Fruit fly (Drosophila melanogaster) whole organism, embryonic: ENCODE data around the gene smo.

Source experiments
- Blimp-1 ChIP-seq: fragments of 200-800 bp; sonication (Bioruptor generic); optimal IDR thresholded peaks from 3 replicates; lab custom pipeline; 2018; ENCODE audit warnings: missing biosample characterization, missing genetic modification characterization, mild to moderate bottlenecking, moderate library complexity, missing genetic modification reagents
- CG10147 ChIP-seq: fragments of 200-800 bp; sonication (Bioruptor generic); optimal IDR thresholded peaks from 2 replicates; lab custom pipeline; 2019; ENCODE audit warnings: missing biosample characterization, mild to moderate bottlenecking, missing genetic modification characterization, moderate library complexity
- CG1024 ChIP-seq: fragments of 200-800 bp; sonication (Bioruptor generic); IDR thresholded peaks from 2 replicates; pipeline ENCODE4 v1.3.6; 2022; ENCODE audit warnings: missing biosample characterization, missing genetic modification characterization
- CG10267 ChIP-seq: fragments of 200-800 bp; sonication (Bioruptor generic); optimal IDR thresholded peaks from 2 replicates; lab custom pipeline; 2018; ENCODE audit warnings: missing biosample characterization, mild to moderate bottlenecking, missing genetic modification characterization, moderate library complexity
- CG10431 ChIP-seq: fragments of 200-800 bp; sonication (Bioruptor generic); optimal IDR thresholded peaks from 3 replicates; lab custom pipeline; 2018; ENCODE audit warnings: missing biosample characterization, mild to moderate bottlenecking, missing genetic modification characterization
- CG10565 ChIP-seq: fragments of 200-800 bp; sonication (Bioruptor generic); optimal IDR thresholded peaks from 3 replicates; lab custom pipeline; 2016; ENCODE audit warnings: missing biosample characterization, mild to moderate bottlenecking, missing genetic modification characterization
- CG10959 ChIP-seq: fragments of 200-800 bp; sonication (Bioruptor generic); IDR thresholded peaks from 2 replicates; pipeline ENCODE4 v1.3.6; 2022; ENCODE audit warnings: missing biosample characterization, missing genetic modification characterization
- CG11456 ChIP-seq: fragments of 200-800 bp; sonication (Bioruptor generic); IDR thresholded peaks from 3 replicates; pipeline ENCODE4 v1.3.6; 2022; ENCODE audit warnings: missing biosample characterization, missing genetic modification characterization
- CG14667 ChIP-seq: fragments of 200-800 bp; sonication (Bioruptor generic); IDR thresholded peaks from 2 replicates; pipeline ENCODE4 v1.3.6; 2022; ENCODE audit warnings: missing biosample characterization, missing genetic modification characterization
- CG17829 ChIP-seq: fragments of 200-800 bp; optimal IDR thresholded peaks from 2 replicates; lab custom pipeline; 2019; ENCODE audit warnings: missing biosample characterization, mild to moderate bottlenecking, missing genetic modification characterization, moderate library complexity
- CG18476 ChIP-seq: fragments of 200-800 bp; sonication (Bioruptor generic); optimal IDR thresholded peaks from 2 replicates; lab custom pipeline; 2016; ENCODE audit warnings: missing biosample characterization, mild to moderate bottlenecking, missing genetic modification characterization
- CG2875 ChIP-seq: fragments of 200-800 bp; sonication (Bioruptor generic); optimal IDR thresholded peaks from 2 replicates; lab custom pipeline; 2017; ENCODE audit warnings: missing biosample characterization, mild to moderate bottlenecking, missing genetic modification characterization, missing genetic modification reagents
- CG2889 ChIP-seq: fragments of 200-800 bp; sonication (Bioruptor generic); IDR thresholded peaks from 3 replicates; pipeline ENCODE4 v1.3.6; 2022; ENCODE audit warnings: missing biosample characterization, missing genetic modification characterization
- CG34224 ChIP-seq: fragments of 200-800 bp; sonication (Bioruptor generic); IDR thresholded peaks from 3 replicates; pipeline ENCODE4 v1.3.6; 2022; ENCODE audit warnings: missing biosample characterization, missing genetic modification characterization; ENCODE audit not compliant: partially characterized antibody
- CG4820 ChIP-seq: fragments of 200-800 bp; sonication (Bioruptor generic); optimal IDR thresholded peaks from 3 replicates; lab custom pipeline; 2016; ENCODE audit warnings: missing biosample characterization, missing genetic modification characterization
- CG5180 ChIP-seq: fragments of 200-800 bp; sonication (Bioruptor generic); optimal IDR thresholded peaks from 3 replicates; lab custom pipeline; 2017; ENCODE audit warnings: missing biosample characterization, missing genetic modification characterization, mild to moderate bottlenecking, moderate library complexity, missing genetic modification reagents
- CG6689 ChIP-seq: fragments of 200-800 bp; sonication (Bioruptor generic); IDR thresholded peaks from 2 replicates; pipeline ENCODE4 v1.3.6; 2022; ENCODE audit warnings: missing biosample characterization, missing genetic modification characterization
- CG8359 ChIP-seq: fragments of 200-800 bp; sonication (Bioruptor generic); optimal IDR thresholded peaks from 2 replicates; lab custom pipeline; 2017; ENCODE audit warnings: missing biosample characterization, mild to moderate bottlenecking, missing genetic modification characterization, borderline replicate concordance
- CoRest ChIP-seq: fragments of 200-800 bp; sonication (Bioruptor generic); optimal IDR thresholded peaks from 3 replicates; lab custom pipeline; 2018; ENCODE audit warnings: missing biosample characterization, mild to moderate bottlenecking, missing genetic modification characterization, moderate library complexity
- Dad ChIP-seq: fragments of 200-800 bp; sonication (Bioruptor generic); optimal IDR thresholded peaks from 3 replicates; lab custom pipeline; 2016; ENCODE audit warnings: missing biosample characterization, missing genetic modification characterization
- E2f2 ChIP-seq: fragments of 200-800 bp; sonication (Bioruptor generic); IDR thresholded peaks from 2 replicates; pipeline ENCODE4 v1.3.6; 2022; ENCODE audit warnings: missing biosample characterization, missing genetic modification characterization
- HmgZ ChIP-seq: fragments of 200-800 bp; sonication (Bioruptor generic); optimal IDR thresholded peaks from 2 replicates; lab custom pipeline; 2018; ENCODE audit warnings: missing biosample characterization, mild to moderate bottlenecking, missing genetic modification characterization
- Hr51 ChIP-seq, 2 experiments: fragments of 200-800 bp; sonication (Bioruptor generic); optimal IDR thresholded peaks; 2 replicates in 1 of 2; 3 replicates in 1 of 2; lab custom pipeline; 2016 to 2018; ENCODE audit warnings: missing biosample characterization in 2 of 2, missing genetic modification characterization in 2 of 2, mild to moderate bottlenecking in 1 of 2, moderate library complexity in 1 of 2
- Hsf ChIP-seq: fragments of 200-800 bp; sonication (Bioruptor generic); optimal IDR thresholded peaks from 3 replicates; lab custom pipeline; 2016; ENCODE audit warnings: missing biosample characterization, missing genetic modification characterization
- NC2β ChIP-seq: fragments of 200-800 bp; sonication (Bioruptor generic); optimal IDR thresholded peaks from 2 replicates; lab custom pipeline; 2016; ENCODE audit warnings: missing biosample characterization, missing genetic modification characterization
- NfI ChIP-seq: fragments of 200-800 bp; sonication (Bioruptor generic); optimal IDR thresholded peaks from 3 replicates; lab custom pipeline; 2018; ENCODE audit warnings: missing biosample characterization, mild to moderate bottlenecking, missing genetic modification characterization, moderate library complexity
- Ptx1 ChIP-seq: fragments of 200-800 bp; sonication (Bioruptor generic); IDR thresholded peaks from 2 replicates; pipeline ENCODE4 v1.3.6; 2022; ENCODE audit warnings: missing biosample characterization, missing genetic modification characterization
- Sry-δ ChIP-seq: fragments of 200-800 bp; sonication (Bioruptor generic); optimal IDR thresholded peaks from 2 replicates; lab custom pipeline; 2016; ENCODE audit warnings: missing biosample characterization, missing genetic modification characterization
- ara ChIP-seq: fragments of 200-800 bp; sonication (Bioruptor generic); IDR thresholded peaks from 2 replicates; pipeline ENCODE4 v1.3.6; 2022; ENCODE audit warnings: missing biosample characterization, missing genetic modification characterization
- crc ChIP-seq: fragments of 200-800 bp; sonication (Bioruptor generic); optimal IDR thresholded peaks from 2 replicates; lab custom pipeline; 2016; ENCODE audit warnings: missing biosample characterization, missing genetic modification characterization
- dmrt11E ChIP-seq: fragments of 200-800 bp; sonication (Bioruptor generic); optimal IDR thresholded peaks from 3 replicates; lab custom pipeline; 2018; ENCODE audit warnings: missing biosample characterization, mild to moderate bottlenecking, missing genetic modification characterization, moderate library complexity
- exex ChIP-seq: fragments of 200-800 bp; sonication (Bioruptor generic); optimal IDR thresholded peaks from 4 replicates; lab custom pipeline; 2018; ENCODE audit warnings: missing biosample characterization, mild to moderate bottlenecking, missing genetic modification characterization, moderate library complexity
- ftz-f1 ChIP-seq: fragments of 200-800 bp; sonication (Bioruptor generic); optimal IDR thresholded peaks from 2 replicates; lab custom pipeline; 2016; ENCODE audit warnings: missing biosample characterization, missing genetic modification characterization
- h ChIP-seq: fragments of >200 bp; optimal IDR thresholded peaks from 2 replicates; lab custom pipeline; 2017
- kni ChIP-seq: fragments of 200-800 bp; sonication (Bioruptor generic); optimal IDR thresholded peaks from 3 replicates; lab custom pipeline; 2017; ENCODE audit warnings: mild to moderate bottlenecking, missing biosample characterization, missing genetic modification reagents, missing genetic modification characterization
- lab ChIP-seq: fragments of 200-800 bp; sonication (Bioruptor generic); optimal IDR thresholded peaks from 3 replicates; lab custom pipeline; 2017; ENCODE audit warnings: missing biosample characterization, missing genetic modification characterization, mild to moderate bottlenecking, moderate library complexity, missing genetic modification reagents
- luna ChIP-seq: fragments of 200-800 bp; sonication (Bioruptor generic); optimal IDR thresholded peaks from 2 replicates; lab custom pipeline; 2016; ENCODE audit warnings: missing biosample characterization, missing genetic modification characterization
- nmo ChIP-seq: fragments of 200-800 bp; sonication (Bioruptor generic); optimal IDR thresholded peaks from 2 replicates; lab custom pipeline; 2018; ENCODE audit warnings: missing biosample characterization, mild to moderate bottlenecking, missing genetic modification characterization, moderate library complexity
- odd ChIP-seq: fragments of 200-800 bp; sonication (Bioruptor generic); optimal IDR thresholded peaks from 2 replicates; lab custom pipeline; 2017; ENCODE audit warnings: missing biosample characterization, mild to moderate bottlenecking, missing genetic modification characterization
- pb ChIP-seq: fragments of 200-800 bp; sonication (Bioruptor generic); optimal IDR thresholded peaks from 3 replicates; lab custom pipeline; 2016; ENCODE audit warnings: missing biosample characterization, missing genetic modification characterization
- pfk ChIP-seq: fragments of 200-800 bp; sonication (Bioruptor generic); optimal IDR thresholded peaks from 2 replicates; lab custom pipeline; 2018; ENCODE audit warnings: missing biosample characterization, mild to moderate bottlenecking, missing genetic modification characterization, moderate library complexity
- pho ChIP-seq: fragments of 200-800 bp; sonication (Bioruptor generic); optimal IDR thresholded peaks from 2 replicates; lab custom pipeline; 2016; ENCODE audit warnings: missing biosample characterization, missing genetic modification characterization
- pros ChIP-seq: fragments of 200-800 bp; sonication (Bioruptor generic); optimal IDR thresholded peaks from 3 replicates; lab custom pipeline; 2019; ENCODE audit warnings: missing biosample characterization, mild to moderate bottlenecking, missing genetic modification characterization, moderate library complexity
- run ChIP-seq: fragments of 200-800 bp; sonication (Bioruptor generic); optimal IDR thresholded peaks from 3 replicates; lab custom pipeline; 2018; ENCODE audit warnings: missing biosample characterization, mild to moderate bottlenecking, missing genetic modification characterization
- tio ChIP-seq: fragments of 200-800 bp; sonication (Bioruptor generic); optimal IDR thresholded peaks from 2 replicates; lab custom pipeline; 2017; ENCODE audit warnings: missing biosample characterization, missing genetic modification characterization, inconsistent platforms
- vfl ChIP-seq: fragments of 200-800 bp; sonication (Bioruptor generic); optimal IDR thresholded peaks from 2 replicates; lab custom pipeline; 2016; ENCODE audit warnings: missing biosample characterization, missing genetic modification characterization
- vvl ChIP-seq: fragments of 200-800 bp; sonication (Bioruptor generic); IDR thresholded peaks from 2 replicates; pipeline ENCODE4 v1.3.6; 2022; ENCODE audit warnings: missing biosample characterization, missing genetic modification characterization
- wek ChIP-seq: fragments of 200-800 bp; sonication (Bioruptor generic); optimal IDR thresholded peaks from 3 replicates; lab custom pipeline; 2018; ENCODE audit warnings: missing biosample characterization, mild to moderate bottlenecking, missing genetic modification characterization, moderate library complexity
- zfh1 ChIP-seq: fragments of 200-800 bp; sonication (Bioruptor generic); IDR thresholded peaks from 3 replicates; pipeline ENCODE4 v1.3.6; 2022; ENCODE audit warnings: missing biosample characterization, missing genetic modification characterization
- zfh2 ChIP-seq: fragments of 200-800 bp; sonication (Bioruptor generic); optimal IDR thresholded peaks from 2 replicates; lab custom pipeline; 2016; ENCODE audit warnings: missing biosample characterization, missing genetic modification characterization

The smo gene

dm6 chr2L:247845-248473 is 29.4 kb upstream of the smo start (continued):
- no peak for TF ChIP-seq Dad (GFP tag; lab: Kevin White, UChicago)
- peak; percentile 44 for TF ChIP-seq CG10147 (GFP tag; lab: Kevin White, UChicago)
- TF ChIP-seq CG10267 (tag; lab: Kevin White, UChicago): peak; percentile 42
- no peak for TF ChIP-seq CG2875 (GFP tag; lab: Kevin White, UChicago)
- no peak for TF ChIP-seq luna (GFP tag; lab: Kevin White, UChicago)
- TF ChIP-seq Sry-δ (GFP tag; lab: Kevin White, UChicago): no peak
- TF ChIP-seq CG2889: no peak
- no peak for TF ChIP-seq CG10431 (GFP tag; lab: Kevin White, UChicago)
- TF ChIP-seq CG6689: no peak
- TF ChIP-seq CG34224 (GFP tag; lab: Robert Waterston, UW): no peak
- TF ChIP-seq CG18476 (GFP tag; lab: Kevin White, UChicago): no peak
- no peak for TF ChIP-seq wek (GFP tag; lab: Kevin White, UChicago)
- TF ChIP-seq CG4820 (GFP tag; lab: Kevin White, UChicago): no peak
- TF ChIP-seq HmgZ (tag; lab: Kevin White, UChicago): peak; percentile 20
- TF ChIP-seq zfh2 (GFP tag; lab: Kevin White, UChicago): peak; percentile 24
- TF ChIP-seq vvl (GFP tag; lab: Robert Waterston, UW): peak; percentile 42; the same call in 1 of the 2 replicates
- peak; percentile 9 for TF ChIP-seq odd (GFP tag; lab: Kevin White, UChicago)
- TF ChIP-seq kni: no peak
- peak; percentile 55 for TF ChIP-seq Ptx1 (GFP tag; lab: Robert Waterston, UW)
- TF ChIP-seq vfl (GFP tag; lab: Kevin White, UChicago): no peak
- peak; percentile 33 for TF ChIP-seq tio (GFP tag; lab: Kevin White, UChicago)
- TF ChIP-seq exex (tag; lab: Kevin White, UChicago): peak; percentile 44
- no peak for TF ChIP-seq NC2β (GFP tag; lab: Kevin White, UChicago)
- peak; percentile 43 for TF ChIP-seq Blimp-1 (GFP tag; lab: Kevin White, UChicago)
- TF ChIP-seq crc (GFP tag; lab: Kevin White, UChicago): no peak
- peak; percentile 87 for TF ChIP-seq lab (GFP tag; lab: Kevin White, UChicago)
- no peak for TF ChIP-seq ara (GFP tag; lab: Robert Waterston, UW)
- peak; percentile 8 for TF ChIP-seq ftz-f1 (GFP tag; lab: Kevin White, UChicago)
- TF ChIP-seq pfk (GFP tag; lab: Kevin White, UChicago): no peak
- peak; percentile 40 to 58 for TF ChIP-seq Hr51 (GFP tag; optimal IDR thresholded peaks at IDR 0.05; lab: Kevin White, UChicago)
- TF ChIP-seq CG14667 (GFP tag; lab: Robert Waterston, UW): no peak
- no peak for TF ChIP-seq CG11456 (GFP tag; lab: Robert Waterston, UW)
- TF ChIP-seq E2f2 (GFP tag; lab: Robert Waterston, UW): no peak
- TF ChIP-seq CG1024 (GFP tag; lab: Robert Waterston, UW): no peak
- no peak for TF ChIP-seq CG10959 (GFP tag; lab: Robert Waterston, UW)
- TF ChIP-seq CG8359 (GFP tag; lab: Kevin White, UChicago): no peak
- no peak for TF ChIP-seq pb
- TF ChIP-seq NfI (GFP tag; lab: Kevin White, UChicago): peak; percentile 58
- no peak for TF ChIP-seq pros (GFP tag; lab: Kevin White, UChicago)
- peak; percentile 5 for TF ChIP-seq pho
- peak; percentile 16 for TF ChIP-seq CG5180
- TF ChIP-seq Hsf (GFP tag; lab: Kevin White, UChicago): no peak
- no peak for TF ChIP-seq CG10565
- peak; percentile 60 for TF ChIP-seq CoRest (tag; lab: Kevin White, UChicago)
- no peak for TF ChIP-seq run (tag; lab: Kevin White, UChicago)
- TF ChIP-seq CG17829 (tag; lab: Kevin White, UChicago): peak; percentile 54
- TF ChIP-seq zfh1 (GFP tag; lab: Robert Waterston, UW): no peak
- no peak for TF ChIP-seq h
- TF ChIP-seq nmo: peak; percentile 40
- no peak for TF ChIP-seq dmrt11E
